Worm (Caenorhabditis elegans): Measurements from ENCODE around the gene ins-19.
A peak's percentile ranks its signal among the peaks of the same experiment; 100 is the strongest.

ins-19 gene

ce11 chrII:3087134-3087533, 39.1 kb downstream of the ins-19 start:
- TF ChIP-seq zfh-2 (GFP tag; conservative IDR thresholded peaks at IDR 0.05) (peak; percentile 67), F49E8.2 (tag; optimal IDR thresholded peaks at IDR 0.05; ENCODE audit: insufficient read depth) (no peak), sea-2 (GFP tag; IDR thresholded peaks at IDR 0.05) (no peak)

ce11 chrII:3078496-3078895, 47.7 kb downstream of the ins-19 start, which contains the start of gene copb-1:
TSS of gene copb-1 (plus strand) at chrII:3078796.
- TF ChIP-seq nfyb-1 (GFP tag; IDR thresholded peaks at IDR 0.05) = no peak
- no peak for TF ChIP-seq ztf-6 (GFP tag; IDR thresholded peaks at IDR 0.05)
- no peak for TF ChIP-seq ekl-4 (GFP tag; IDR thresholded peaks at IDR 0.05)
- TF ChIP-seq egrh-3 (GFP tag; IDR thresholded peaks at IDR 0.05) = no peak
- no peak for TF ChIP-seq F10E7.11 (tag; optimal IDR thresholded peaks at IDR 0.05)
- TF ChIP-seq nfya-2 (GFP tag; IDR thresholded peaks at IDR 0.05) = no peak
- no peak for TF ChIP-seq unc-62 (GFP tag; optimal IDR thresholded peaks at IDR 0.05)
- TF ChIP-seq aptf-2 (GFP tag; conservative IDR thresholded peaks at IDR 0.05) = no peak
- no peak for TF ChIP-seq attf-6 (GFP tag; IDR thresholded peaks at IDR 0.05)
- no peak for TF ChIP-seq somi-1 (GFP tag; optimal IDR thresholded peaks at IDR 0.05)
- TF ChIP-seq akir-1 (GFP tag; optimal IDR thresholded peaks at IDR 0.05) = no peak
- no peak for TF ChIP-seq nhr-27 (tag; optimal IDR thresholded peaks at IDR 0.05)
- no peak for TF ChIP-seq lir-1 (GFP tag; conservative IDR thresholded peaks at IDR 0.05)
- TF ChIP-seq pha-4 (tag; optimal IDR thresholded peaks at IDR 0.05) = no peak
- TF ChIP-seq B0336.3 (GFP tag; IDR thresholded peaks at IDR 0.05) = no peak
- TF ChIP-seq Y79H2A.3 (GFP tag; conservative IDR thresholded peaks at IDR 0.05) = no peak
- no peak for TF ChIP-seq snpc-1.1 (tag; optimal IDR thresholded peaks at IDR 0.05; ENCODE audit: insufficient read depth)
- no peak for TF ChIP-seq lin-40 (tag; optimal IDR thresholded peaks at IDR 0.05)
- TF ChIP-seq xnd-1 (tag; optimal IDR thresholded peaks at IDR 0.05) = no peak
- no peak for TF ChIP-seq mcd-1 (GFP tag; IDR thresholded peaks at IDR 0.05)

ce11 chrII:3076915-3077314, 49.3 kb downstream of the ins-19 start, which contains the start of gene Y25C1A.8:
TSS of gene Y25C1A.8 (minus strand) at chrII:3076959.
- no peak for TF ChIP-seq attf-6 (GFP tag; IDR thresholded peaks at IDR 0.05)
- TF ChIP-seq Y95B8A.8 (GFP tag; IDR thresholded peaks at IDR 0.05) = no peak; the same call in none of the 2 replicates
- TF ChIP-seq B0336.3 (GFP tag; IDR thresholded peaks at IDR 0.05) = peak; percentile 96
- peak; percentile 63; the same call in 1 of the 2 replicates for TF ChIP-seq ceh-91 (GFP tag; IDR thresholded peaks at IDR 0.05)
- peak; percentile 83 for TF ChIP-seq attf-5 (GFP tag; optimal IDR thresholded peaks at IDR 0.05)
- TF ChIP-seq sdz-38 (tag; optimal IDR thresholded peaks at IDR 0.05) = no peak
- TF ChIP-seq B0035.1 (tag; optimal IDR thresholded peaks at IDR 0.05) = peak; percentile 40
- peak; percentile 63 for TF ChIP-seq snpc-4 (GFP tag; optimal IDR thresholded peaks at IDR 0.05)
- peak in 3 of 4 experiments; percentile 71 to 73 (median 73) for TF ChIP-seq snpc-4 (tag; optimal IDR thresholded peaks at IDR 0.05)
- peak; percentile 52 for TF ChIP-seq ztf-18 (tag; optimal IDR thresholded peaks at IDR 0.05)
- TF ChIP-seq F10E7.11 (tag; optimal IDR thresholded peaks at IDR 0.05) = no peak
- TF ChIP-seq atf-7 (tag; optimal IDR thresholded peaks at IDR 0.05) = peak; percentile 97
- no peak for TF ChIP-seq aptf-3 (GFP tag; IDR thresholded peaks at IDR 0.05)
- no peak for TF ChIP-seq T07F8.4 (tag; optimal IDR thresholded peaks at IDR 0.05)
- no peak for TF ChIP-seq hlh-12 (tag; optimal IDR thresholded peaks at IDR 0.05)
- TF ChIP-seq lin-26 (GFP tag; IDR thresholded peaks at IDR 0.05) = no peak
- TF ChIP-seq snpc-1.1 (tag; optimal IDR thresholded peaks at IDR 0.05; ENCODE audit: insufficient read depth) = no peak
- TF ChIP-seq nfyb-1 (GFP tag; IDR thresholded peaks at IDR 0.05) = peak; percentile 94
- TF ChIP-seq ama-1 (optimal IDR thresholded peaks at IDR 0.05) = no peak
- TF ChIP-seq ama-1 (GFP tag; optimal IDR thresholded peaks at IDR 0.05) = peak in 1 of 2 experiments; percentile 16
- TF ChIP-seq snpc-3.4 (tag; optimal IDR thresholded peaks at IDR 0.05) = peak; percentile 59
- TF ChIP-seq cebp-2 (GFP tag; IDR thresholded peaks at IDR 0.05) = no peak
- TF ChIP-seq F57C9.4 (tag; optimal IDR thresholded peaks at IDR 0.05) = peak; percentile 67
- TF ChIP-seq ztf-26 (tag; optimal IDR thresholded peaks at IDR 0.05) = peak; percentile 83
- TF ChIP-seq xnd-1 (tag; optimal IDR thresholded peaks at IDR 0.05) = peak; percentile 69
- TF ChIP-seq ztf-28 (GFP tag; IDR thresholded peaks at IDR 0.05) = peak; percentile 56; the same call in 1 of the 2 replicates
- no peak for TF ChIP-seq F57A8.1 (GFP tag; optimal IDR thresholded peaks at IDR 0.05)
- TF ChIP-seq madf-6 (GFP tag; IDR thresholded peaks at IDR 0.05) = peak; percentile 88
- TF ChIP-seq dox-1 (GFP tag; IDR thresholded peaks at IDR 0.05) = no peak; the same call in 1 of the 2 replicates
- TF ChIP-seq bed-1 (GFP tag; IDR thresholded peaks at IDR 0.05) = no peak
